Worm (Caenorhabditis elegans) whole organism, late embryonic: ENCODE data around the gene C14A6.7.

Experiments used
- ama-1 ChIP-seq: fragments of 150-350 bp; optimal IDR thresholded peaks from 2 replicates; lab custom pipeline; 2014
- ceh-6 ChIP-seq: fragments of 200-800 bp; sonication (Bioruptor generic); optimal IDR thresholded peaks from 2 replicates; lab custom pipeline; 2018; ENCODE audit warnings: mild to moderate bottlenecking, missing genetic modification characterization, missing compliant biosample characterization
- hlh-8 ChIP-seq: sonication (generic microtip); optimal IDR thresholded peaks from 2 replicates; lab custom pipeline; 2016; ENCODE audit warnings: missing genotype, missing genetic modification characterization, missing compliant biosample characterization
- pqm-1 ChIP-seq: sonication (generic microtip); optimal IDR thresholded peaks from 2 replicates; lab custom pipeline; 2016; ENCODE audit warnings: missing genetic modification characterization, missing compliant biosample characterization
- unc-55 ChIP-seq: sonication (generic microtip); optimal IDR thresholded peaks from 2 replicates; lab custom pipeline; 2017; ENCODE audit warnings: missing biosample characterization, missing genetic modification reagents, missing genetic modification characterization

DNA sequence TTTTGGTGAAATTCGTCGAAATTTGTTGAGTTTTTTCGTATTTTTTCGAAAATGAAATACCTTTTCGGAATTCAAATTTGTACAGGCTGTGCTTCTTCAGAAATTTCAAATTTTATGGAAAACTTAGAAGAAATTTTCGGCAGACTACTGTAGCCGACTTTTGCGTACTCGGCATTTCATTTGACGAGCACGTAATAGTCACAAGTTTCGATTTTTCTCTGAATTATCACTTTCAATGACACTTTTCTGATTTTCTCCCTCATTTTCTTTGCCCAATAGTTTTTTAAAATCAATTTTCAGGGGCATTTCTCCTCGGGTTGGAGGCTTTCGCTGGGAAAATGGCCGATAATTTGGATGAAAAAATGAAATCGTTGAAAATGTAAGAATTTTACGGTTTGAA, 44.5 kb downstream of the C14A6.7 start, which contains the start of gene fbxa-107:
- TF ChIP-seq pqm-1 (tag; lab: Kevin White, UChicago) (no peak), ceh-6 (GFP tag; lab: Kevin White, UChicago) (no peak), ama-1 (lab: Kevin White, UChicago) (no peak), hlh-8 (no peak), unc-55 (GFP tag; lab: Kevin White, UChicago) (no peak)
